Comparison of ENCODE assay signal across 2 fruit fly cellular contexts in genomic region chr3L:15689518-15689917, dm6.
TF ChIP-seq lines count a peak whose summit lies in the region.

No protein-coding gene starts in this region.

- no peak for TF ChIP-seq CTCF in whole organism, embryonic (GFP tag; optimal IDR thresholded peaks at IDR 0.05; lab: Kevin White, UChicago)

TF ChIP-seq in whole organism, embryonic, 481 proteins besides CTCF, POLR2A, EP300 and RAD21 (continues in another document):
- TF ChIP-seq her (GFP tag; optimal IDR thresholded peaks at IDR 0.05; lab: Kevin White, UChicago) (peak; percentile 24), CG12071 (GFP tag; optimal IDR thresholded peaks at IDR 0.05; lab: Kevin White, UChicago) (peak; percentile 12), Med (GFP tag; lab: Kevin White, UChicago) (peak; percentile 83), bowl (GFP tag; IDR thresholded peaks at IDR 0.05; lab: Robert Waterston, UW) (no peak), Trl (optimal IDR thresholded peaks at IDR 0.05; lab: Kevin White, UChicago) (no peak), Trl (GFP tag; optimal IDR thresholded peaks at IDR 0.05; lab: Kevin White, UChicago) (peak; percentile 13), Fer1 (GFP tag; optimal IDR thresholded peaks at IDR 0.05; lab: Kevin White, UChicago) (peak; percentile 8), gem (tag; optimal IDR thresholded peaks at IDR 0.05; lab: Kevin White, UChicago) (peak; percentile 16), CG9932 (GFP tag; IDR thresholded peaks at IDR 0.05; lab: Robert Waterston, UW) (peak; percentile 31; the same call in 1 of the 2 replicates), Optix (GFP tag; IDR thresholded peaks at IDR 0.05; lab: Robert Waterston, UW) (no peak), dm (GFP tag; optimal IDR thresholded peaks at IDR 0.05; lab: Kevin White, UChicago) (no peak), ci (GFP tag; IDR thresholded peaks at IDR 0.05; lab: Robert Waterston, UW) (peak; percentile 32; the same call in 1 of the 3 replicates), so (GFP tag; IDR thresholded peaks at IDR 0.05; lab: Robert Waterston, UW) (peak; percentile 54; the same call in 1 of the 3 replicates), dysf (GFP tag; IDR thresholded peaks at IDR 0.05; lab: Robert Waterston, UW) (peak; percentile 27; the same call in 1 of the 3 replicates), CG3281 (GFP tag; optimal IDR thresholded peaks at IDR 0.05; lab: Kevin White, UChicago) (peak; percentile 43), CG2678 (tag; optimal IDR thresholded peaks at IDR 0.05; lab: Kevin White, UChicago) (peak; percentile 26), Rfx (GFP tag; IDR thresholded peaks at IDR 0.05; lab: Robert Waterston, UW) (peak; percentile 7; the same call in 1 of the 2 replicates), Meics (GFP tag; optimal IDR thresholded peaks at IDR 0.05; lab: Kevin White, UChicago) (peak; percentile 35), CG15514 (GFP tag; optimal IDR thresholded peaks at IDR 0.05; lab: Kevin White, UChicago) (peak; percentile 20), Hey (tag; optimal IDR thresholded peaks at IDR 0.05; lab: Kevin White, UChicago) (no peak), lab (GFP tag; optimal IDR thresholded peaks at IDR 0.05; lab: Kevin White, UChicago) (peak; percentile 47), CG8290 (GFP tag; optimal IDR thresholded peaks at IDR 0.05; lab: Kevin White, UChicago) (no peak), CG8290 (tag; optimal IDR thresholded peaks at IDR 0.05; lab: Kevin White, UChicago) (peak in 1 of 2 experiments; percentile 46), Camta (GFP tag; optimal IDR thresholded peaks at IDR 0.05; lab: Kevin White, UChicago) (peak; percentile 1), seq (GFP tag; IDR thresholded peaks at IDR 0.05; lab: Robert Waterston, UW) (peak; percentile 52; the same call in 1 of the 2 replicates), CG2875 (GFP tag; optimal IDR thresholded peaks at IDR 0.05; lab: Kevin White, UChicago) (no peak), CG11695 (GFP tag; IDR thresholded peaks at IDR 0.05; lab: Robert Waterston, UW) (peak; percentile 27; the same call in 1 of the 3 replicates), wdn (GFP tag; IDR thresholded peaks at IDR 0.05; lab: Robert Waterston, UW) (0 out of 2 replicates have a peak, but pooled peaks have one; percentile 10), pho (GFP tag; optimal IDR thresholded peaks at IDR 0.05; lab: Kevin White, UChicago) (peak; percentile 18), CG18599 (GFP tag; optimal IDR thresholded peaks at IDR 0.05; lab: Kevin White, UChicago) (peak; percentile 1), CG14014 (GFP tag; IDR thresholded peaks at IDR 0.05; lab: Robert Waterston, UW) (peak; percentile 61; the same call in 1 of the 2 replicates), Hmr (GFP tag; optimal IDR thresholded peaks at IDR 0.05; lab: Kevin White, UChicago) (peak; percentile 37), mirr (GFP tag; optimal IDR thresholded peaks at IDR 0.05; lab: Kevin White, UChicago) (peak; percentile 49), CrebB (tag; optimal IDR thresholded peaks at IDR 0.05; lab: Kevin White, UChicago) (peak; percentile 28), CG2120 (GFP tag; optimal IDR thresholded peaks at IDR 0.05; lab: Kevin White, UChicago) (peak; percentile 22), CG10209 (GFP tag; optimal IDR thresholded peaks at IDR 0.05; lab: Kevin White, UChicago) (peak; percentile 35), Eip74EF (GFP tag; optimal IDR thresholded peaks at IDR 0.05; lab: Kevin White, UChicago) (no peak), knrl (GFP tag; IDR thresholded peaks at IDR 0.05; lab: Robert Waterston, UW; ENCODE audit: partially characterized antibody) (no peak), bcd (GFP tag; optimal IDR thresholded peaks at IDR 0.05; lab: Kevin White, UChicago) (peak; percentile 13), HHEX (GFP tag; optimal IDR thresholded peaks at IDR 0.05; lab: Kevin White, UChicago) (peak; percentile 17), nom (GFP tag; optimal IDR thresholded peaks at IDR 0.05; lab: Kevin White, UChicago) (no peak), mld (GFP tag; IDR thresholded peaks at IDR 0.05; lab: Robert Waterston, UW; ENCODE audit: partially characterized antibody) (no peak), schlank (tag; optimal IDR thresholded peaks at IDR 0.05; lab: Kevin White, UChicago) (peak; percentile 29), Atf6 (GFP tag; IDR thresholded peaks at IDR 0.05; lab: Robert Waterston, UW) (peak; percentile 40; the same call in 1 of the 2 replicates)

TF ChIP-seq in whole organism, prepupa, 60 proteins besides CTCF, POLR2A, EP300 and RAD21:
- TF ChIP-seq fkh (GFP tag; optimal IDR thresholded peaks at IDR 0.05; lab: Kevin White, UChicago) (peak; percentile 87), Met (GFP tag; optimal IDR thresholded peaks at IDR 0.05; lab: Kevin White, UChicago) (no peak), pdm3 (GFP tag; optimal IDR thresholded peaks at IDR 0.05; lab: Kevin White, UChicago) (no peak)
